Fruit fly (Drosophila melanogaster): Measurements from ENCODE around the gene Pex16.

DNA sequence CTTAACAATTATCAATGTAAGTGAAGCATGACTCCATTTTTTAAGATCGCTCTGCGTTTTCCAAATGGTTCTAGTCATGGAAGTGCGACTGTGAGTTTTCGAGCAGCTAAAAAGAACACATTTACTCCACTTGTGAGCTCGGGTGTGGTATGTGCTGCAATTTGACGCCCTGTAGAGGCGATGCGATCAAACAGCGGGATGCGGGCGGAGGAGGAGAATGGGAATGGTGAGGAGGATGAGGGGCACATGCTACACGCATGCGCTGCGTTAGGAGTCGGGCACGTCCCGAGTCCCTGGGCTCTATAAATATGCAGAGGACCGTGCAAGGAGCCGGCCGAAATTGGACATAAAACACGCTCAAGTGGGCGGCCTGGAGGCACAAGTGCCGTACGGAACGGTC, 11.2 kb upstream of the Pex16 start:
- TF ChIP-seq CG9948 (tag; optimal IDR thresholded peaks at IDR 0.05) (no peak), CG10348 (GFP tag; IDR thresholded peaks at IDR 0.05) (no peak), CG4496 (GFP tag; IDR thresholded peaks at IDR 0.05) (no peak), CG15710 (tag; optimal IDR thresholded peaks at IDR 0.05) (no peak), Ets98B (GFP tag; IDR thresholded peaks at IDR 0.05) (no peak)
